Worm (Caenorhabditis elegans) whole organism, young adult: ENCODE measurements around the gene B0336.13.
A peak's percentile ranks its signal among the peaks of the same experiment; 100 is the strongest.

Experiments used
- B0261.1 ChIP-seq: sonication (generic microtip); optimal IDR thresholded peaks from 2 replicates; lab custom pipeline; 2016; ENCODE audit warnings: mild to moderate bottlenecking, missing genetic modification characterization, moderate library complexity, missing compliant biosample characterization
- C17E4.6 ChIP-seq: fragments of 200-800 bp; sonication (Bioruptor generic); IDR thresholded peaks from 2 replicates; pipeline ENCODE4 v1.3.6; 2022; ENCODE audit warnings: missing genetic modification reagents, missing genetic modification characterization, missing compliant biosample characterization
- F23B12.7 ChIP-seq: sonication (generic microtip); optimal IDR thresholded peaks from 2 replicates; lab custom pipeline; 2017; ENCODE audit warnings: missing genetic modification characterization, mild to moderate bottlenecking, missing compliant biosample characterization, antibody characterized with exemption, moderate library complexity; ENCODE audit not compliant: insufficient read depth
- F37B4.10 ChIP-seq: fragments of 200-800 bp; sonication (Bioruptor generic); IDR thresholded peaks from 2 replicates; pipeline ENCODE4 v1.3.6; 2022; ENCODE audit warnings: missing genetic modification characterization, missing compliant biosample characterization
- F52B5.7 ChIP-seq: sonication (generic microtip); optimal IDR thresholded peaks from 2 replicates; lab custom pipeline; 2016; ENCODE audit warnings: mild to moderate bottlenecking, missing genetic modification characterization, missing compliant biosample characterization
- F55B11.4 ChIP-seq: sonication (generic microtip); optimal IDR thresholded peaks from 2 replicates; lab custom pipeline; 2016; ENCODE audit warnings: missing compliant biosample characterization, missing genetic modification characterization, borderline replicate concordance; ENCODE audit not compliant: insufficient read depth
- F57C9.4 ChIP-seq: sonication (generic microtip); optimal IDR thresholded peaks from 2 replicates; lab custom pipeline; 2017; ENCODE audit warnings: mild to moderate bottlenecking, missing genetic modification characterization, missing compliant biosample characterization
- K12H6.12 ChIP-seq: fragments of 200-800 bp; sonication (Bioruptor generic); optimal IDR thresholded peaks from 2 replicates; lab custom pipeline; 2018; ENCODE audit warnings: mild to moderate bottlenecking, missing genetic modification characterization, missing compliant biosample characterization
- Y53G8AR.9 ChIP-seq: fragments of 200-800 bp; sonication (Bioruptor generic); conservative IDR thresholded peaks from 2 replicates; pipeline ENCODE4 v1.3.6; 2022; ENCODE audit warnings: missing genetic modification reagents, missing genetic modification characterization, missing compliant biosample characterization
- Y56A3A.18 ChIP-seq: fragments of 200-800 bp; sonication (Bioruptor generic); IDR thresholded peaks from 2 replicates; pipeline ENCODE4 v1.3.6; 2022; ENCODE audit warnings: missing genetic modification reagents, missing genetic modification characterization, missing compliant biosample characterization
- Y67H2A.10 ChIP-seq: fragments of 200-800 bp; sonication (Bioruptor generic); conservative IDR thresholded peaks from 2 replicates; pipeline ENCODE4 v1.3.6; 2022; ENCODE audit warnings: missing genetic modification reagents, missing genetic modification characterization, missing compliant biosample characterization
- Y79H2A.3 ChIP-seq: fragments of 200-800 bp; sonication (Bioruptor generic); conservative IDR thresholded peaks from 2 replicates; pipeline ENCODE4 v1.3.6; 2022; ENCODE audit warnings: missing genetic modification reagents, missing genetic modification characterization, missing compliant biosample characterization
- ama-1 ChIP-seq, 3 experiments: fragments of 150-350 bp in 1 of 3; sonication (generic microtip) in 2 of 3; optimal IDR thresholded peaks; 2 replicates each; lab custom pipeline; 2014 to 2018; ENCODE audit warnings: missing biosample characterization in 2 of 3, missing genetic modification characterization in 2 of 3, missing genetic modification reagents in 2 of 3
- athp-1 ChIP-seq: sonication (generic microtip); optimal IDR thresholded peaks from 2 replicates; lab custom pipeline; 2017; ENCODE audit warnings: mild to moderate bottlenecking, missing genetic modification characterization, missing compliant biosample characterization
- ceh-100 ChIP-seq: fragments of 200-800 bp; sonication (Bioruptor generic); IDR thresholded peaks from 2 replicates; pipeline ENCODE4 v1.3.6; 2022; ENCODE audit warnings: missing genetic modification reagents, missing genetic modification characterization, missing compliant biosample characterization
- ceh-58 ChIP-seq: fragments of 200-800 bp; sonication (Bioruptor generic); IDR thresholded peaks from 2 replicates; pipeline ENCODE4 v1.3.6; 2022; ENCODE audit warnings: missing genetic modification characterization, missing compliant biosample characterization
- ceh-91 ChIP-seq: fragments of 200-800 bp; sonication (Bioruptor generic); IDR thresholded peaks from 2 replicates; pipeline ENCODE4 v1.3.6; 2022; ENCODE audit warnings: missing genetic modification reagents, missing genetic modification characterization, missing compliant biosample characterization
- chd-7 ChIP-seq: sonication (generic microtip); optimal IDR thresholded peaks from 2 replicates; lab custom pipeline; 2016; ENCODE audit warnings: mild to moderate bottlenecking, missing genetic modification characterization, moderate library complexity, missing compliant biosample characterization
- dox-1 ChIP-seq: fragments of 200-800 bp; sonication (Bioruptor generic); IDR thresholded peaks from 2 replicates; pipeline ENCODE4 v1.3.6; 2022; ENCODE audit warnings: missing genetic modification reagents, missing genetic modification characterization, missing compliant biosample characterization
- dpl-1 ChIP-seq: fragments of 150-350 bp; optimal IDR thresholded peaks from 2 replicates; lab custom pipeline; 2014; ENCODE audit warnings: missing biosample characterization, missing genetic modification reagents, missing genetic modification characterization
- ets-4 ChIP-seq: fragments of 200-800 bp; sonication (Bioruptor generic); optimal IDR thresholded peaks from 2 replicates; lab custom pipeline; 2018; ENCODE audit warnings: mild to moderate bottlenecking, missing genetic modification characterization, missing compliant biosample characterization
- hmg-20 ChIP-seq: fragments of 200-800 bp; sonication (Bioruptor generic); IDR thresholded peaks from 2 replicates; pipeline ENCODE4 v1.3.6; 2022; ENCODE audit warnings: missing genetic modification reagents, missing genetic modification characterization, missing compliant biosample characterization
- lag-1 ChIP-seq: fragments of 200-800 bp; sonication (Bioruptor generic); IDR thresholded peaks from 2 replicates; pipeline ENCODE4 v1.3.6; 2022; ENCODE audit warnings: missing genetic modification reagents, missing genetic modification characterization, missing compliant biosample characterization
- lin-40 ChIP-seq: sonication (generic microtip); optimal IDR thresholded peaks from 2 replicates; lab custom pipeline; 2016; ENCODE audit warnings: missing genetic modification characterization, mild to moderate bottlenecking, missing compliant biosample characterization, missing genotype, missing genetic modification reagents
- lin-54 ChIP-seq: fragments of 200-800 bp; sonication (Bioruptor generic); optimal IDR thresholded peaks from 2 replicates; lab custom pipeline; 2018; ENCODE audit warnings: mild to moderate bottlenecking, missing genetic modification characterization, missing compliant biosample characterization
- madf-10 ChIP-seq: sonication (generic microtip); optimal IDR thresholded peaks from 2 replicates; lab custom pipeline; 2016; ENCODE audit warnings: mild to moderate bottlenecking, missing genetic modification characterization, missing compliant biosample characterization
- madf-3 ChIP-seq: fragments of 200-800 bp; sonication (Bioruptor generic); IDR thresholded peaks from 2 replicates; pipeline ENCODE4 v1.3.6; 2022; ENCODE audit warnings: missing genetic modification reagents, missing genetic modification characterization, missing compliant biosample characterization
- madf-6 ChIP-seq: fragments of 200-800 bp; sonication (Bioruptor generic); IDR thresholded peaks from 2 replicates; pipeline ENCODE4 v1.3.6; 2022; ENCODE audit warnings: missing genetic modification reagents, missing genetic modification characterization, missing compliant biosample characterization
- madf-8 ChIP-seq: fragments of 200-800 bp; sonication (Bioruptor generic); conservative IDR thresholded peaks from 2 replicates; pipeline ENCODE4 v1.3.6; 2022; ENCODE audit warnings: missing genetic modification reagents, missing genetic modification characterization, missing compliant biosample characterization
- mes-4 ChIP-seq: sonication (generic microtip); optimal IDR thresholded peaks from 2 replicates; lab custom pipeline; 2016; ENCODE audit warnings: missing genotype, missing genetic modification characterization, missing compliant biosample characterization
- mxl-1 ChIP-seq: sonication (generic microtip); optimal IDR thresholded peaks from 2 replicates; lab custom pipeline; 2016; ENCODE audit warnings: missing genetic modification characterization, missing compliant biosample characterization
- nhr-120 ChIP-seq: fragments of 200-800 bp; sonication (Bioruptor generic); IDR thresholded peaks from 2 replicates; pipeline ENCODE4 v1.3.6; 2022; ENCODE audit warnings: missing genetic modification characterization, missing compliant biosample characterization
- nhr-179 ChIP-seq: sonication (generic microtip); optimal IDR thresholded peaks from 2 replicates; lab custom pipeline; 2016; ENCODE audit warnings: mild to moderate bottlenecking, missing genetic modification characterization, missing compliant biosample characterization
- nhr-90 ChIP-seq: sonication (generic microtip); optimal IDR thresholded peaks from 2 replicates; lab custom pipeline; 2016; ENCODE audit warnings: missing genotype, mild to moderate bottlenecking, missing genetic modification characterization, missing compliant biosample characterization
- rec-8 ChIP-seq, 2 experiments: sonication (generic microtip); optimal IDR thresholded peaks; 2 replicates each; lab custom pipeline; 2016; ENCODE audit warnings: mild to moderate bottlenecking in 2 of 2, missing genetic modification characterization in 2 of 2, missing genetic modification reagents in 2 of 2, missing genotype in 2 of 2, missing biosample characterization in 1 of 2, missing compliant biosample characterization in 1 of 2, moderate library complexity in 1 of 2
- repo-1 ChIP-seq: sonication (generic microtip); optimal IDR thresholded peaks from 2 replicates; lab custom pipeline; 2017; ENCODE audit warnings: mild to moderate bottlenecking, missing genetic modification characterization, missing compliant biosample characterization
- rpc-1 ChIP-seq, 2 experiments: fragments of 150-350 bp in 1 of 2; sonication (generic microtip) in 1 of 2; optimal IDR thresholded peaks; 2 replicates each; lab custom pipeline; 2014 to 2018; ENCODE audit warnings: missing biosample characterization in 1 of 2, missing genetic modification characterization in 1 of 2, missing genetic modification reagents in 1 of 2, missing genotype in 1 of 2
- sdz-38 ChIP-seq: sonication (generic microtip); optimal IDR thresholded peaks from 2 replicates; lab custom pipeline; 2016; ENCODE audit warnings: missing genotype, missing genetic modification characterization, missing compliant biosample characterization
- sea-2 ChIP-seq: fragments of 200-800 bp; sonication (Bioruptor generic); IDR thresholded peaks from 2 replicates; pipeline ENCODE4 v1.3.6; 2022; ENCODE audit warnings: missing genetic modification characterization, missing compliant biosample characterization
- snpc-1.3 ChIP-seq: sonication (generic microtip); optimal IDR thresholded peaks from 2 replicates; lab custom pipeline; 2017; ENCODE audit warnings: missing genetic modification characterization, mild to moderate bottlenecking, missing compliant biosample characterization, antibody characterized with exemption, moderate library complexity, missing genotype, missing genetic modification reagents; ENCODE audit not compliant: insufficient read depth
- snpc-3.4 ChIP-seq: sonication (generic microtip); optimal IDR thresholded peaks from 2 replicates; lab custom pipeline; 2017; ENCODE audit warnings: missing genetic modification characterization, mild to moderate bottlenecking, missing compliant biosample characterization, antibody characterized with exemption, moderate library complexity, missing genotype, missing genetic modification reagents
- snpc-4 ChIP-seq, 5 experiments: fragments of 150-350 bp in 1 of 5; sonication (generic microtip) in 4 of 5; optimal IDR thresholded peaks; 2 replicates each; lab custom pipeline; 2014 to 2018; ENCODE audit warnings: missing genetic modification characterization in 5 of 5, missing biosample characterization in 3 of 5, antibody characterized with exemption in 2 of 5, mild to moderate bottlenecking in 2 of 5, missing compliant biosample characterization in 2 of 5, missing genotype in 2 of 5, moderate library complexity in 2 of 5, missing genetic modification reagents in 1 of 5
- zfh-2 ChIP-seq: fragments of 200-800 bp; sonication (Bioruptor generic); conservative IDR thresholded peaks from 2 replicates; pipeline ENCODE4 v1.3.6; 2022; ENCODE audit warnings: missing genetic modification reagents, missing genetic modification characterization, missing compliant biosample characterization
- zim-3 ChIP-seq: sonication (generic microtip); optimal IDR thresholded peaks from 2 replicates; lab custom pipeline; 2017; ENCODE audit warnings: mild to moderate bottlenecking, missing genetic modification characterization, moderate library complexity, missing compliant biosample characterization
- ztf-22 ChIP-seq: fragments of 200-800 bp; sonication (Bioruptor generic); optimal IDR thresholded peaks from 2 replicates; lab custom pipeline; 2018; ENCODE audit warnings: mild to moderate bottlenecking, missing genetic modification characterization, moderate library complexity, missing compliant biosample characterization
- ztf-25 ChIP-seq: fragments of 200-800 bp; sonication (Bioruptor generic); IDR thresholded peaks from 2 replicates; pipeline ENCODE4 v1.3.6; 2022; ENCODE audit warnings: missing genetic modification reagents, missing genetic modification characterization, missing compliant biosample characterization
- ztf-6 ChIP-seq: fragments of 200-800 bp; sonication (Bioruptor generic); IDR thresholded peaks from 2 replicates; pipeline ENCODE4 v1.3.6; 2022; ENCODE audit warnings: missing genetic modification reagents, missing genetic modification characterization, missing compliant biosample characterization

B0336.13 gene

ce11 chrIII:5678935-5679334 lies 14.9 kb upstream of the B0336.13 start, which contains the start of the genes ska-3 and rps-12 (continued):
- TF ChIP-seq athp-1 (tag; lab: Kevin White, UChicago) (peak; percentile 93), ceh-100 (GFP tag; lab: Robert Waterston, UW) (peak; percentile 83), F23B12.7 (tag; lab: Kevin White, UChicago) (peak; percentile 98), nhr-179 (tag; lab: Kevin White, UChicago) (no peak), zim-3 (tag; lab: Kevin White, UChicago) (peak; percentile 36), Y79H2A.3 (GFP tag; lab: Robert Waterston, UW) (peak; percentile 69), lin-40 (tag; lab: Kevin White, UChicago) (peak; percentile 97), madf-10 (tag; lab: Kevin White, UChicago) (peak; percentile 88), madf-8 (GFP tag; lab: Robert Waterston, UW) (peak; percentile 77), nhr-120 (GFP tag; lab: Robert Waterston, UW) (no peak), nhr-90 (tag; lab: Kevin White, UChicago) (peak; percentile 26), snpc-4 (GFP tag; optimal IDR thresholded peaks at IDR 0.05; lab: Kevin White, UChicago) (peak; percentile 78), snpc-4 (tag; optimal IDR thresholded peaks at IDR 0.05; lab: Kevin White, UChicago) (peak; percentile 77 to 88 (median 86)), ceh-91 (peak; percentile 87), ama-1 (optimal IDR thresholded peaks at IDR 0.05; lab: Kevin White, UChicago) (peak; percentile 7), ama-1 (GFP tag; optimal IDR thresholded peaks at IDR 0.05; lab: Kevin White, UChicago) (no peak), K12H6.12 (tag; lab: Kevin White, UChicago) (peak; percentile 91), ztf-6 (GFP tag; lab: Robert Waterston, UW) (peak; percentile 86), snpc-1.3 (tag; lab: Kevin White, UChicago) (peak; percentile 88), rec-8 (tag; optimal IDR thresholded peaks at IDR 0.05; lab: Kevin White, UChicago) (no peak), F57C9.4 (tag; lab: Kevin White, UChicago) (no peak), madf-6 (GFP tag; lab: Robert Waterston, UW) (peak; percentile 95), snpc-3.4 (tag; lab: Kevin White, UChicago) (peak; percentile 93), Y56A3A.18 (GFP tag; lab: Robert Waterston, UW) (peak; percentile 51; the same call in 1 of the 2 replicates), sea-2 (GFP tag; lab: Robert Waterston, UW) (no peak), zfh-2 (GFP tag; lab: Robert Waterston, UW) (no peak), ztf-22 (GFP tag; lab: Kevin White, UChicago) (peak; percentile 47), repo-1 (tag; lab: Kevin White, UChicago) (peak; percentile 90), F37B4.10 (GFP tag; lab: Robert Waterston, UW) (no peak), ztf-25 (GFP tag; lab: Robert Waterston, UW) (no peak), dox-1 (GFP tag; lab: Robert Waterston, UW) (peak; percentile 97), F52B5.7 (tag; lab: Kevin White, UChicago) (peak; percentile 66), ets-4 (GFP tag; lab: Kevin White, UChicago) (no peak), mes-4 (tag; lab: Kevin White, UChicago) (no peak), madf-3 (GFP tag; lab: Robert Waterston, UW) (peak; percentile 96), dpl-1 (GFP tag; lab: Kevin White, UChicago) (peak; percentile 92), B0261.1 (tag; lab: Kevin White, UChicago) (peak; percentile 16), lin-54 (GFP tag; lab: Kevin White, UChicago) (peak; percentile 98), Y67H2A.10 (GFP tag; lab: Robert Waterston, UW) (peak; percentile 82), mxl-1 (tag; lab: Kevin White, UChicago) (no peak), lag-1 (GFP tag; lab: Robert Waterston, UW) (no peak), C17E4.6 (peak; percentile 94), chd-7 (tag; lab: Kevin White, UChicago) (peak; percentile 82), Y53G8AR.9 (GFP tag; lab: Robert Waterston, UW) (peak; percentile 98), F55B11.4 (tag; lab: Kevin White, UChicago) (no peak), hmg-20 (GFP tag; lab: Robert Waterston, UW) (peak; percentile 82), rpc-1 (optimal IDR thresholded peaks at IDR 0.05; lab: Kevin White, UChicago) (peak; percentile 17), rpc-1 (tag; optimal IDR thresholded peaks at IDR 0.05; lab: Kevin White, UChicago) (peak; percentile 0), sdz-38 (no peak), ceh-58 (GFP tag; lab: Robert Waterston, UW) (no peak)
